Worm (Caenorhabditis elegans) whole organism, late embryonic: ENCODE results near the gene glb-34.

Experiments used
- C08G9.2 ChIP-seq: sonication (generic microtip); optimal IDR thresholded peaks from 2 replicates; lab custom pipeline; 2016; ENCODE audit warnings: mild to moderate bottlenecking, missing genetic modification characterization, moderate library complexity, missing compliant biosample characterization
- K09A11.1 ChIP-seq: sonication (generic microtip); optimal IDR thresholded peaks from 2 replicates; lab custom pipeline; 2017; ENCODE audit warnings: antibody characterized with exemption, mild to moderate bottlenecking, missing genetic modification characterization, missing compliant biosample characterization; ENCODE audit not compliant: insufficient read depth
- ahr-1 ChIP-seq: sonication (generic microtip); optimal IDR thresholded peaks from 2 replicates; lab custom pipeline; 2016; ENCODE audit warnings: missing genetic modification characterization, missing compliant biosample characterization
- ceh-14 ChIP-seq: sonication (generic microtip); optimal IDR thresholded peaks from 2 replicates; lab custom pipeline; 2016; ENCODE audit warnings: missing genotype, missing genetic modification characterization, missing compliant biosample characterization
- ceh-18 ChIP-seq: sonication (generic microtip); optimal IDR thresholded peaks from 2 replicates; lab custom pipeline; 2016; ENCODE audit warnings: missing genetic modification characterization, missing compliant biosample characterization
- ceh-22 ChIP-seq: sonication (generic microtip); optimal IDR thresholded peaks from 2 replicates; lab custom pipeline; 2017; ENCODE audit warnings: missing biosample characterization, missing genetic modification characterization
- ceh-30 ChIP-seq: fragments of 150-350 bp; optimal IDR thresholded peaks from 2 replicates; lab custom pipeline; 2014; ENCODE audit warnings: missing biosample characterization, missing genetic modification characterization
- ceh-31 ChIP-seq: sonication (generic microtip); optimal IDR thresholded peaks from 2 replicates; lab custom pipeline; 2016; ENCODE audit warnings: missing genetic modification characterization, missing compliant biosample characterization
- ceh-34 ChIP-seq: sonication (generic microtip); optimal IDR thresholded peaks from 2 replicates; lab custom pipeline; 2016; ENCODE audit warnings: mild to moderate bottlenecking, missing genetic modification characterization, missing compliant biosample characterization
- ceh-45 ChIP-seq: fragments of 200-800 bp; sonication (Bioruptor generic); IDR thresholded peaks from 2 replicates; pipeline ENCODE4 v1.3.6; 2022; ENCODE audit warnings: missing genetic modification reagents, missing genetic modification characterization, missing compliant biosample characterization
- ceh-48 ChIP-seq: sonication (generic microtip); optimal IDR thresholded peaks from 2 replicates; lab custom pipeline; 2016; ENCODE audit warnings: missing genetic modification characterization, inconsistent platforms, missing compliant biosample characterization
- ceh-6 ChIP-seq: fragments of 200-800 bp; sonication (Bioruptor generic); optimal IDR thresholded peaks from 2 replicates; lab custom pipeline; 2018; ENCODE audit warnings: mild to moderate bottlenecking, missing genetic modification characterization, missing compliant biosample characterization
- ceh-9 ChIP-seq: sonication (generic microtip); optimal IDR thresholded peaks from 2 replicates; lab custom pipeline; 2016; ENCODE audit warnings: mild to moderate bottlenecking, missing genetic modification characterization, inconsistent platforms, missing compliant biosample characterization
- dmd-4 ChIP-seq: sonication (generic microtip); optimal IDR thresholded peaks from 2 replicates; lab custom pipeline; 2016; ENCODE audit warnings: borderline replicate concordance, missing genetic modification characterization, missing compliant biosample characterization
- elt-4 ChIP-seq: sonication (generic microtip); optimal IDR thresholded peaks from 2 replicates; lab custom pipeline; 2016; ENCODE audit warnings: missing genetic modification characterization, missing compliant biosample characterization
- fkh-6 ChIP-seq: sonication (generic microtip); optimal IDR thresholded peaks from 2 replicates; lab custom pipeline; 2016; ENCODE audit warnings: missing genetic modification characterization, missing compliant biosample characterization
- hlh-8 ChIP-seq: sonication (generic microtip); optimal IDR thresholded peaks from 2 replicates; lab custom pipeline; 2016; ENCODE audit warnings: missing genotype, missing genetic modification characterization, missing compliant biosample characterization
- lin-11 ChIP-seq: fragments of 200-800 bp; sonication (Bioruptor generic); optimal IDR thresholded peaks from 2 replicates; lab custom pipeline; 2018; ENCODE audit warnings: mild to moderate bottlenecking, missing genetic modification characterization, missing compliant biosample characterization
- madf-2 ChIP-seq: sonication (generic microtip); optimal IDR thresholded peaks from 2 replicates; lab custom pipeline; 2017; ENCODE audit warnings: missing genetic modification characterization, missing compliant biosample characterization
- nhr-232 ChIP-seq: sonication (generic microtip); optimal IDR thresholded peaks from 2 replicates; lab custom pipeline; 2016; ENCODE audit warnings: missing genetic modification characterization, missing compliant biosample characterization
- npax-4 ChIP-seq: sonication (generic microtip); optimal IDR thresholded peaks from 2 replicates; lab custom pipeline; 2016; ENCODE audit warnings: missing genetic modification characterization, missing compliant biosample characterization
- odd-2 ChIP-seq: sonication (generic microtip); optimal IDR thresholded peaks from 2 replicates; lab custom pipeline; 2017; ENCODE audit warnings: antibody characterized with exemption, mild to moderate bottlenecking, missing genetic modification characterization, missing compliant biosample characterization
- pag-3 ChIP-seq: sonication (generic microtip); optimal IDR thresholded peaks from 2 replicates; lab custom pipeline; 2016; ENCODE audit warnings: missing compliant biosample characterization, missing genetic modification characterization, borderline replicate concordance
- pha-2 ChIP-seq: sonication (generic microtip); optimal IDR thresholded peaks from 2 replicates; lab custom pipeline; 2017; ENCODE audit warnings: mild to moderate bottlenecking, missing genetic modification characterization, missing compliant biosample characterization
- pros-1 ChIP-seq: fragments of 150-350 bp; optimal IDR thresholded peaks from 2 replicates; lab custom pipeline; 2014; ENCODE audit warnings: missing biosample characterization, missing genetic modification reagents, missing genetic modification characterization
- rnt-1 ChIP-seq: sonication (generic microtip); optimal IDR thresholded peaks from 2 replicates; lab custom pipeline; 2016; ENCODE audit warnings: missing genetic modification characterization, missing compliant biosample characterization
- syd-9 ChIP-seq: sonication (generic microtip); optimal IDR thresholded peaks from 2 replicates; lab custom pipeline; 2016; ENCODE audit warnings: mild to moderate bottlenecking, missing genetic modification characterization, moderate library complexity, missing compliant biosample characterization
- tbx-7 ChIP-seq: sonication (generic microtip); optimal IDR thresholded peaks from 2 replicates; lab custom pipeline; 2016; ENCODE audit warnings: missing genotype, missing genetic modification characterization, missing compliant biosample characterization
- ttx-3 ChIP-seq: sonication (generic microtip); optimal IDR thresholded peaks from 2 replicates; lab custom pipeline; 2016; ENCODE audit warnings: missing genetic modification reagents, missing genetic modification characterization, missing compliant biosample characterization
- unc-3 ChIP-seq, 2 experiments: fragments of 200-800 bp in 1 of 2; sonication (Bioruptor generic) in 1 of 2; sonication (generic microtip) in 1 of 2; conservative IDR thresholded peaks in 1 of 2; optimal IDR thresholded peaks in 1 of 2; 2 replicates each; pipeline versions ENCODE4 v1.3.6 to Lab custom; 2016 to 2022; ENCODE audit warnings: missing compliant biosample characterization in 2 of 2, missing genetic modification characterization in 2 of 2, missing genetic modification reagents in 1 of 2
- unc-55 ChIP-seq: sonication (generic microtip); optimal IDR thresholded peaks from 2 replicates; lab custom pipeline; 2017; ENCODE audit warnings: missing biosample characterization, missing genetic modification reagents, missing genetic modification characterization

Gene glb-34

ce11 chrIV:14614176-14614740, 41.8 kb upstream of the glb-34 start:
- TF ChIP-seq npax-4 (tag; lab: Kevin White, UChicago) (no peak), pros-1 (tag; lab: Kevin White, UChicago) (no peak), ceh-9 (no peak), ceh-45 (GFP tag; lab: Robert Waterston, UW) (no peak), pag-3 (tag; lab: Kevin White, UChicago) (no peak), tbx-7 (no peak)

- no peak for TF ChIP-seq elt-4 (tag; lab: Kevin White, UChicago)
- no peak for TF ChIP-seq ceh-31 (tag; lab: Kevin White, UChicago)
- no peak for TF ChIP-seq C08G9.2 (tag; lab: Kevin White, UChicago)
- TF ChIP-seq ttx-3 (tag; lab: Kevin White, UChicago) = no peak
- TF ChIP-seq odd-2 (tag; lab: Kevin White, UChicago) = no peak
- TF ChIP-seq K09A11.1 (tag; lab: Kevin White, UChicago) = no peak
- no peak for TF ChIP-seq tbx-7
- no peak for TF ChIP-seq syd-9 (tag; lab: Kevin White, UChicago)
- no peak for TF ChIP-seq ceh-6 (GFP tag; lab: Kevin White, UChicago)
- no peak for TF ChIP-seq fkh-6 (tag; lab: Kevin White, UChicago)
- no peak for TF ChIP-seq nhr-232 (tag; lab: Kevin White, UChicago)
Measured at ce11 chrIV:14613375-14613774, 40.9 kb upstream of the glb-34 start.

DNA sequence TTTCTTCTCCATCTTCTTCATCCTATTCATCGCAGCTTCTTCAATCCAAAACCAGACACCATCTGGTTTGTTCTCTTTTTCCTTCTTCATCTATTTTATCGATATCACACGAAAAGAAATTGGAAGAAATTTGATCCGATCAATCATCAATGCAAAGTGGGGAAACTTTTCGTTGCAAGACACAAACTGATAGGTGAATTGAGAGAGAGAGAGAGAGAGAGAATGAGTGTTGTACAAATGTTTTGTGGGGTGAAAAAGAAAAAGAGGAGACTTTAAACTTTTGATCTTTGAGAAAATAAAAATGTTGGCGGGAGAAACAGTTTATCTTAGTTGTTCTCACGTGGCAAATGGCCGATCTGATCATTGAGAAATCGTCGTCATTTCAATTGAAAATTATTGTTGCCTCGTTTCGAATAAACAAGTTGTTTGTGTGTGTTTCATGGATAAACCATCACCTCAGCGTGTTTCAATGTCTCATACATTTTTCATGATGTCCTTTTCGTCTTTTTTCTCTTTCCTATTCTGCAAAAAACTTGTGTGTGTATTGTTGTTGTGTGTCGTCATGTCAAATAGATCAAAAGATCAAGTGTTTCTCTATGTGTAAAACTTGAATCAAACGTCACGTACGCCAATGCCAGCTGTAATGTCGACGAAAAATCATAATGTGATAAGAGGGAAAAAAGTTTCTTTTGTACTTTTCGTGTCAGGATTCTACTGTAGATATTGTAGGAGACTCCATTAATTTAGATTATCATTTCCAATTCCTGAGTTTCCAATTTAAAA, 40.2 kb upstream of the glb-34 start:
- TF ChIP-seq ceh-34 (tag; lab: Kevin White, UChicago) (peak; percentile 52), ceh-18 (peak; percentile 72), unc-55 (GFP tag; lab: Kevin White, UChicago) (peak; percentile 31), ceh-48 (tag; lab: Kevin White, UChicago) (no peak), ahr-1 (no peak)

DNA sequence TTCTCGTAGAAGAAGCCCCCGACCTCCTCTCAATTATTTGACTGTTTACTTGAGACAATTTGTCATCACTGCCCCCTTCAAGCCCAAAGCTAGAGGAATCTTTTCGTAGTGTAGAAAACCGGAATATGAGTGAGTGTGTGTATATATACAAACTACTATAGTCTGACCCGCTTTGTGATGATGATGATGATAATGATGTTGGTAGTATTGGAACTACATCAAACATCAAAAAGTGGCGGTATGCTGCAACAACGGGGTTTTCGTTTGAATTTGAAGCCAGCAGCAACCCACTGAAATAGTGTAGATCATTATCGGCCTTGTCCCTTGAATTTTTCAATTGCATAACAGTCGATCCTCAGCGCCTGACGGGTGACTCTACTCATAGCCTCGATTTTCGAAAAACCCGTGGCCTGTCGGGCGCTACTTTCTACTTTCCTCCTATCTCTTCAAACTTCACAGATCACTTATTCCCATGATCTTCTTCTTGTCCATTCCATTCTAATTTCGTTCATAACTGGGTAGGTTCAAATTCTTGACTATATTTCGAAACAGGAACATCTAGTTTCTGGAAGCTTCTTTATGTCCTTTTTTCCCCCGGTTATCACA, 39.5 kb upstream of the glb-34 start:
- TF ChIP-seq ceh-30 (tag; lab: Kevin White, UChicago) (no peak), ceh-48 (tag; lab: Kevin White, UChicago) (no peak), hlh-8 (no peak), elt-4 (tag; lab: Kevin White, UChicago) (no peak), rnt-1 (tag; lab: Kevin White, UChicago) (no peak), dmd-4 (no peak), madf-2 (no peak), lin-11 (tag; lab: Kevin White, UChicago) (no peak), ceh-6 (GFP tag; lab: Kevin White, UChicago) (no peak), unc-3 (GFP tag; conservative IDR thresholded peaks at IDR 0.05; lab: Robert Waterston, UW) (no peak), unc-3 (tag; optimal IDR thresholded peaks at IDR 0.05; lab: Kevin White, UChicago) (no peak), ceh-22 (tag; lab: Kevin White, UChicago) (no peak), npax-4 (tag; lab: Kevin White, UChicago) (no peak), pha-2 (tag; lab: Kevin White, UChicago) (no peak), ceh-14 (tag; lab: Kevin White, UChicago) (no peak)
- TF ChIP-seq, all 69 proteins: peak for 0
